Worm (Caenorhabditis elegans) whole organism, L1 larva: ENCODE results near the gene npl-4.1.
A peak's percentile ranks its signal among the peaks of the same experiment; 100 is the strongest.
"Not testable (repeated sequence)": the region's sequence is repeated elsewhere in the genome, so short reads cannot be mapped to it uniquely, and the experiment has no call there.

ENCODE experiments used
- C04F5.9 ChIP-seq: sonication (generic microtip); optimal IDR thresholded peaks from 2 replicates; lab custom pipeline; 2016; ENCODE audit warnings: missing genetic modification characterization, missing compliant biosample characterization
- alr-1 ChIP-seq: fragments of 200-800 bp; sonication (Bioruptor generic); optimal IDR thresholded peaks from 2 replicates; lab custom pipeline; 2018; ENCODE audit warnings: borderline replicate concordance, mild to moderate bottlenecking, missing genetic modification characterization, missing compliant biosample characterization
- aly-2 ChIP-seq: fragments of 150-350 bp; optimal IDR thresholded peaks from 2 replicates; lab custom pipeline; 2014; ENCODE audit warnings: missing biosample characterization, missing genetic modification characterization
- blmp-1 ChIP-seq: fragments of 150-350 bp; optimal IDR thresholded peaks from 2 replicates; lab custom pipeline; 2014; ENCODE audit warnings: missing biosample characterization, missing genetic modification characterization
- ceh-63 ChIP-seq: fragments of 200-800 bp; sonication (Bioruptor generic); optimal IDR thresholded peaks from 2 replicates; lab custom pipeline; 2018; ENCODE audit warnings: mild to moderate bottlenecking, missing genetic modification characterization, missing compliant biosample characterization
- ceh-8 ChIP-seq: fragments of 200-800 bp; sonication (Bioruptor generic); optimal IDR thresholded peaks from 2 replicates; lab custom pipeline; 2018; ENCODE audit warnings: mild to moderate bottlenecking, missing genetic modification characterization, moderate library complexity, missing compliant biosample characterization
- ceh-82 ChIP-seq, 3 experiments: fragments of 150-350 bp in 1 of 3; sonication (generic microtip) in 2 of 3; optimal IDR thresholded peaks; 2 replicates each; lab custom pipeline; 2014 to 2017; ENCODE audit warnings: missing biosample characterization in 3 of 3, missing genetic modification characterization in 3 of 3
- ceh-90 ChIP-seq: sonication (generic microtip); optimal IDR thresholded peaks from 2 replicates; lab custom pipeline; 2016; ENCODE audit warnings: missing genetic modification characterization, missing compliant biosample characterization
- dpl-1 ChIP-seq, 3 experiments: fragments of 150-350 bp in 2 of 3; sonication (generic microtip) in 1 of 3; optimal IDR thresholded peaks; 2 replicates each; lab custom pipeline; 2014 to 2017; ENCODE audit warnings: missing biosample characterization in 3 of 3, missing genetic modification characterization in 3 of 3, missing genetic modification reagents in 3 of 3
- efl-1 ChIP-seq, 4 experiments: fragments of 150-350 bp; optimal IDR thresholded peaks in 3 of 4; peaks in 1 of 4; 1 replicate in 1 of 4; 2 replicates in 3 of 4; lab custom pipeline; 2014; ENCODE audit warnings: missing biosample characterization in 2 of 4, missing genetic modification characterization in 2 of 4, missing genetic modification reagents in 2 of 4
- elt-2 ChIP-seq: sonication (generic microtip); optimal IDR thresholded peaks from 2 replicates; lab custom pipeline; 2016; ENCODE audit warnings: missing genetic modification characterization, mild to moderate bottlenecking, inconsistent platforms, missing compliant biosample characterization, missing genetic modification reagents
- elt-3 ChIP-seq, 6 experiments: fragments of 150-350 bp in 1 of 6; sonication (generic microtip); optimal IDR thresholded peaks; 2 replicates each; lab custom pipeline; 2017 to 2018; ENCODE audit warnings: missing biosample characterization in 6 of 6, missing genetic modification characterization in 6 of 6, inconsistent platforms in 1 of 6
- ets-5 ChIP-seq: fragments of 200-800 bp; sonication (Bioruptor generic); IDR thresholded peaks from 2 replicates; pipeline ENCODE4 v1.3.6; 2022; ENCODE audit warnings: missing genetic modification characterization, missing compliant biosample characterization
- fkh-10 ChIP-seq: sonication (generic microtip); optimal IDR thresholded peaks from 2 replicates; lab custom pipeline; 2017; ENCODE audit warnings: missing biosample characterization, missing genetic modification reagents, missing genetic modification characterization
- fkh-4 ChIP-seq: sonication (generic microtip); optimal IDR thresholded peaks from 2 replicates; lab custom pipeline; 2016; ENCODE audit warnings: missing compliant biosample characterization, missing genetic modification characterization, borderline replicate concordance
- hlh-4 ChIP-seq: sonication (generic microtip); optimal IDR thresholded peaks from 2 replicates; lab custom pipeline; 2016; ENCODE audit warnings: mild to moderate bottlenecking, missing genetic modification characterization, missing compliant biosample characterization
- isw-1 ChIP-seq: fragments of 200-800 bp; sonication (Bioruptor generic); IDR thresholded peaks from 2 replicates; pipeline ENCODE4 v1.3.6; 2022; ENCODE audit warnings: missing genetic modification characterization, missing compliant biosample characterization
- jun-1 ChIP-seq: fragments of 150-350 bp; optimal IDR thresholded peaks from 2 replicates; lab custom pipeline; 2014; ENCODE audit warnings: missing biosample characterization, missing genetic modification reagents, missing genetic modification characterization
- lin-13 ChIP-seq: fragments of 150-350 bp; optimal IDR thresholded peaks from 2 replicates; lab custom pipeline; 2014; ENCODE audit warnings: missing biosample characterization, missing genetic modification reagents, missing genetic modification characterization
- lin-14 ChIP-seq: fragments of 200-800 bp; sonication (Bioruptor generic); optimal IDR thresholded peaks from 2 replicates; lab custom pipeline; 2018; ENCODE audit warnings: mild to moderate bottlenecking, missing genetic modification characterization, moderate library complexity, missing compliant biosample characterization
- lin-35 ChIP-seq, 2 experiments: fragments of 150-350 bp; optimal IDR thresholded peaks; 2 replicates each; lab custom pipeline; 2014; ENCODE audit warnings: missing biosample characterization in 2 of 2, missing genetic modification characterization in 2 of 2, missing genetic modification reagents in 2 of 2
- lin-39 ChIP-seq: fragments of 150-350 bp; optimal IDR thresholded peaks from 2 replicates; lab custom pipeline; 2014; ENCODE audit warnings: missing biosample characterization, missing genetic modification reagents, missing genetic modification characterization
- mef-2 ChIP-seq: fragments of 150-350 bp; optimal IDR thresholded peaks from 2 replicates; lab custom pipeline; 2014; ENCODE audit warnings: missing biosample characterization, missing genetic modification characterization
- nhr-12 ChIP-seq: sonication (generic microtip); optimal IDR thresholded peaks from 2 replicates; lab custom pipeline; 2017; ENCODE audit warnings: missing biosample characterization, missing genetic modification characterization
- nhr-20 ChIP-seq: sonication (generic microtip); optimal IDR thresholded peaks from 2 replicates; lab custom pipeline; 2016; ENCODE audit warnings: mild to moderate bottlenecking, missing genetic modification characterization, missing compliant biosample characterization
- nhr-47 ChIP-seq: sonication (generic microtip); optimal IDR thresholded peaks from 2 replicates; lab custom pipeline; 2016; ENCODE audit warnings: mild to moderate bottlenecking, missing genetic modification characterization, moderate library complexity, missing compliant biosample characterization
- nhr-76 ChIP-seq: sonication (generic microtip); optimal IDR thresholded peaks from 2 replicates; lab custom pipeline; 2017; ENCODE audit warnings: missing biosample characterization, missing genetic modification characterization
- nhr-85 ChIP-seq: sonication (generic microtip); peaks from one replicate; lab custom pipeline; 2016; ENCODE audit warnings: missing genetic modification characterization, inconsistent platforms, missing compliant biosample characterization
- nhr-90 ChIP-seq: sonication (generic microtip); optimal IDR thresholded peaks from 2 replicates; lab custom pipeline; 2016; ENCODE audit warnings: mild to moderate bottlenecking, missing genetic modification characterization, missing compliant biosample characterization; ENCODE audit not compliant: poor library complexity
- pax-3 ChIP-seq: fragments of 200-800 bp; sonication (Bioruptor generic); optimal IDR thresholded peaks from 2 replicates; lab custom pipeline; 2018; ENCODE audit warnings: mild to moderate bottlenecking, missing genetic modification characterization, moderate library complexity, missing compliant biosample characterization
- pqm-1 ChIP-seq: sonication (generic microtip); optimal IDR thresholded peaks from 3 replicates; lab custom pipeline; 2017; ENCODE audit warnings: missing biosample characterization, missing genetic modification characterization
- sox-4 ChIP-seq: sonication (generic microtip); optimal IDR thresholded peaks from 2 replicates; lab custom pipeline; 2016; ENCODE audit warnings: missing genetic modification characterization, missing compliant biosample characterization
- sptf-1 ChIP-seq: fragments of 150-350 bp; optimal IDR thresholded peaks from 2 replicates; lab custom pipeline; 2014; ENCODE audit warnings: missing biosample characterization, missing genetic modification characterization
- tlp-1 ChIP-seq: fragments of 150-350 bp; optimal IDR thresholded peaks from 2 replicates; lab custom pipeline; 2014; ENCODE audit warnings: missing biosample characterization, missing genetic modification characterization
- unc-130 ChIP-seq: fragments of 150-350 bp; optimal IDR thresholded peaks from 2 replicates; lab custom pipeline; 2017; ENCODE audit warnings: missing biosample characterization, missing genetic modification characterization, inconsistent platforms
- unc-30 ChIP-seq: sonication (generic microtip); optimal IDR thresholded peaks from 2 replicates; lab custom pipeline; 2017; ENCODE audit warnings: missing biosample characterization, missing genetic modification characterization
- xbp-1 ChIP-seq: sonication (generic microtip); optimal IDR thresholded peaks from 2 replicates; lab custom pipeline; 2016; ENCODE audit warnings: missing genetic modification characterization, missing compliant biosample characterization
- zag-1 ChIP-seq: fragments of 150-350 bp; optimal IDR thresholded peaks from 2 replicates; lab custom pipeline; 2014; ENCODE audit warnings: missing biosample characterization, missing genetic modification characterization
- zip-4 ChIP-seq: fragments of 200-800 bp; sonication (Bioruptor generic); optimal IDR thresholded peaks from 2 replicates; lab custom pipeline; 2018; ENCODE audit warnings: mild to moderate bottlenecking, missing genetic modification characterization, moderate library complexity, missing compliant biosample characterization
- ztf-4 ChIP-seq: fragments of 150-350 bp; optimal IDR thresholded peaks from 2 replicates; lab custom pipeline; 2014; ENCODE audit warnings: missing biosample characterization, missing genetic modification characterization

npl-4.1 gene

ce11 chrII:5630851-5631401 is at the start of gene npl-4.1, which contains the start of gene F59E12.6:
Gene npl-4.1 (plus strand): TSS chrII:5631351.
Gene F59E12.6 (minus strand): TSS chrII:5630951.
- TF ChIP-seq jun-1; sox-4 (tag; lab: Kevin White, UChicago); fkh-4 (tag; lab: Kevin White, UChicago): not testable (repeated sequence)

ce11 chrII:5582309-5582708 is 48.8 kb upstream of the npl-4.1 start, which contains the start of gene T25E4.2:
Gene T25E4.2 (minus strand): TSS chrII:5582409.
- no peak for TF ChIP-seq nhr-12 (tag; lab: Kevin White, UChicago)
- TF ChIP-seq alr-1 (tag; lab: Kevin White, UChicago), result no peak
- TF ChIP-seq lin-13, result no peak
- no peak for TF ChIP-seq C04F5.9 (tag; lab: Kevin White, UChicago)
- TF ChIP-seq ceh-82 (tag; optimal IDR thresholded peaks at IDR 0.05; lab: Kevin White, UChicago), result no peak
- no peak for TF ChIP-seq lin-39 (tag; lab: Kevin White, UChicago)
- no peak for TF ChIP-seq ets-5 (GFP tag; lab: Robert Waterston, UW)
- TF ChIP-seq nhr-85 (tag; lab: Kevin White, UChicago), result no peak
- TF ChIP-seq, all 84 proteins: peak for 0

ce11 chrII:5585788-5586187 is 45.4 kb upstream of the npl-4.1 start, which contains the start of gene lys-8:
Gene lys-8 (plus strand): TSS chrII:5586178.
- TF ChIP-seq elt-2 (tag; lab: Kevin White, UChicago) (peak; percentile 99), zag-1 (tag; lab: Kevin White, UChicago) (no peak), lin-35 (GFP tag; optimal IDR thresholded peaks at IDR 0.05; lab: Kevin White, UChicago) (peak in 1 of 2 experiments; percentile 25), ceh-90 (no peak), tlp-1 (tag; lab: Kevin White, UChicago) (peak; percentile 89), jun-1 (peak; percentile 13), nhr-47 (no peak), nhr-90 (tag; lab: Kevin White, UChicago) (no peak), ceh-63 (no peak), unc-30 (no peak), pax-3 (tag; lab: Kevin White, UChicago) (no peak), unc-130 (tag; lab: Kevin White, UChicago) (no peak), nhr-20 (tag; lab: Kevin White, UChicago) (peak; percentile 28), pqm-1 (tag; lab: Kevin White, UChicago) (peak; percentile 92), ceh-8 (GFP tag; lab: Kevin White, UChicago) (no peak), ztf-4 (tag; lab: Kevin White, UChicago) (no peak), lin-14 (GFP tag; lab: Kevin White, UChicago) (peak; percentile 35)

- TF ChIP-seq dpl-1 (GFP tag; optimal IDR thresholded peaks at IDR 0.05; lab: Kevin White, UChicago) (no peak), xbp-1 (no peak), ceh-8 (GFP tag; lab: Kevin White, UChicago) (no peak), ceh-90 (no peak), blmp-1 (no peak), aly-2 (tag; lab: Kevin White, UChicago) (no peak), sptf-1 (tag; lab: Kevin White, UChicago) (no peak), elt-3 (tag; optimal IDR thresholded peaks at IDR 0.05; lab: Kevin White, UChicago) (no peak), fkh-10 (no peak), efl-1 (optimal IDR thresholded peaks at IDR 0.05; lab: Kevin White, UChicago) (no peak), efl-1 (GFP tag; optimal IDR thresholded peaks at IDR 0.05 in 1 of 2; lab: Kevin White, UChicago) (no peak), zip-4 (GFP tag; lab: Kevin White, UChicago) (no peak), alr-1 (tag; lab: Kevin White, UChicago) (no peak), nhr-76 (tag; lab: Kevin White, UChicago) (no peak), lin-13 (no peak), hlh-4 (no peak), isw-1 (GFP tag; lab: Robert Waterston, UW) (no peak), mef-2 (tag; lab: Kevin White, UChicago) (no peak)
Measured at ce11 chrII:5587794-5588193, 43.4 kb upstream of the npl-4.1 start.
